Worm (Caenorhabditis elegans) whole organism, L2 larva: ENCODE data around the gene asp-18.

Experiments used
- ZK546.5 ChIP-seq: sonication (generic microtip); optimal IDR thresholded peaks from 2 replicates; lab custom pipeline; 2017; ENCODE audit warnings: missing biosample characterization, missing genetic modification characterization
- ama-1 ChIP-seq: fragments of 150-350 bp; optimal IDR thresholded peaks from 2 replicates; lab custom pipeline; 2018; ENCODE audit warnings: inconsistent platforms
- egl-27 ChIP-seq: sonication (generic microtip); optimal IDR thresholded peaks from 3 replicates; lab custom pipeline; 2017; ENCODE audit warnings: missing biosample characterization, missing genetic modification reagents, missing genetic modification characterization
- elt-1 ChIP-seq: fragments of 150-350 bp; optimal IDR thresholded peaks from 2 replicates; lab custom pipeline; 2014; ENCODE audit warnings: missing biosample characterization, missing genetic modification characterization
- lin-11 ChIP-seq: fragments of 150-350 bp; sonication (generic microtip); optimal IDR thresholded peaks from 2 replicates; lab custom pipeline; 2014; ENCODE audit warnings: missing biosample characterization, missing genetic modification characterization, inconsistent platforms, mixed read lengths
- lin-39 ChIP-seq: fragments of 150-350 bp; optimal IDR thresholded peaks from 2 replicates; lab custom pipeline; 2014; ENCODE audit warnings: missing biosample characterization, missing genetic modification reagents, missing genetic modification characterization
- lsy-2 ChIP-seq, 2 experiments: fragments of 150-350 bp in 1 of 2; sonication (generic microtip) in 1 of 2; optimal IDR thresholded peaks; 2 replicates each; lab custom pipeline; 2014 to 2017; ENCODE audit warnings: missing biosample characterization in 2 of 2, missing genetic modification characterization in 2 of 2
- mdl-1 ChIP-seq, 2 experiments: fragments of 150-350 bp in 1 of 2; sonication (generic microtip) in 1 of 2; optimal IDR thresholded peaks; 2 replicates each; lab custom pipeline; 2017; ENCODE audit warnings: missing biosample characterization in 2 of 2, missing genetic modification characterization in 2 of 2
- nhr-237 ChIP-seq: fragments of 150-350 bp; optimal IDR thresholded peaks from 2 replicates; lab custom pipeline; 2014; ENCODE audit warnings: missing biosample characterization, missing genetic modification characterization
- sem-4 ChIP-seq: fragments of 150-350 bp; optimal IDR thresholded peaks from 2 replicates; lab custom pipeline; 2014; ENCODE audit warnings: missing biosample characterization, missing genetic modification reagents, missing genetic modification characterization
- skn-1 ChIP-seq: sonication (generic microtip); optimal IDR thresholded peaks from 2 replicates; lab custom pipeline; 2017; ENCODE audit warnings: missing biosample characterization, missing genetic modification characterization
- snpc-4 ChIP-seq: fragments of 150-350 bp; optimal IDR thresholded peaks from 2 replicates; lab custom pipeline; 2014; ENCODE audit warnings: missing biosample characterization, missing genetic modification characterization
- unc-62 ChIP-seq: fragments of 150-350 bp; optimal IDR thresholded peaks from 2 replicates; lab custom pipeline; 2014; ENCODE audit warnings: missing biosample characterization, missing genetic modification reagents, missing genetic modification characterization

DNA sequence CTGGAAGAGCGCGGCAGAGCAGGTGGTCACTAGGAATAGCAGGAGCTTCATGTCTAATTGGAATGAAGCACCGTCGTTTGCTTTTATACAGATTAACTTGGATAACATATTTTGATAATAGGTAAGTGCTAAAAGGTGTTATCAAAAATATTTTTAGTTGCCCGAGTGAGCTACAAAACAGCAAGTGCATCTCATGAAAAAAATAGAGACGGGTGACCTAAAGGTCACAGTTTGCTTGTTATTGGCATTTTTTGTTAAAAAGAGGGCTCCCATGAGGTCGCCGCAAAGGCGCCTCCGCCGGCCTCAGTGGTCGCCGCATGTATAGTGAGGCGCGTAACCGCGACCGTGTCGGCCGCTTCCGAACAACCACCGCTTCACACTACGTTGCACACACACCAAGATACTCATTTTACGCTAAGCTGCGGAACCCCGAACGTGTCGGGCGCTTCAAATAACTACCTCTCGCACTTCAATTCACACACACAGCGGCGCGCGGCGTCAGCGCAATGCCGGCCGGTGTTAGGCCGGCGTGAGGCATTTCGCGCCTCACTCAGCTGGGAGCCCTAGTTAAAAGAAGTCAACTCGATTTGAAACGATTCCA, 2.1 kb downstream of the asp-18 start, which contains the start of gene asp-19:
- no peak for TF ChIP-seq unc-62 (GFP tag; lab: Kevin White, UChicago)
- TF ChIP-seq snpc-4 (tag; lab: Kevin White, UChicago) = no peak
- TF ChIP-seq ZK546.5 (tag; lab: Kevin White, UChicago) = no peak
- TF ChIP-seq mdl-1 (tag; optimal IDR thresholded peaks at IDR 0.05; lab: Kevin White, UChicago) = no peak
- no peak for TF ChIP-seq ama-1 (lab: Kevin White, UChicago)
- TF ChIP-seq sem-4 (tag; lab: Kevin White, UChicago) = no peak
- TF ChIP-seq lin-39 (tag; lab: Kevin White, UChicago) = no peak
- no peak for TF ChIP-seq lin-11 (tag; lab: Kevin White, UChicago)
- TF ChIP-seq egl-27 (tag; lab: Kevin White, UChicago) = no peak
- no peak for TF ChIP-seq skn-1 (tag; lab: Kevin White, UChicago)
- no peak for TF ChIP-seq nhr-237 (tag; lab: Kevin White, UChicago)
- no peak for TF ChIP-seq elt-1 (tag; lab: Kevin White, UChicago)
- TF ChIP-seq lsy-2 (tag; optimal IDR thresholded peaks at IDR 0.05; lab: Kevin White, UChicago) = no peak
